Worm (Caenorhabditis elegans): Measurements from ENCODE around the gene syp-1.

- TF ChIP-seq snpc-4 (tag; optimal IDR thresholded peaks at IDR 0.05) (no peak), unc-62 (GFP tag; optimal IDR thresholded peaks at IDR 0.05) (no peak), nhr-237 (tag; optimal IDR thresholded peaks at IDR 0.05) (no peak), pqm-1 (tag; optimal IDR thresholded peaks at IDR 0.05) (no peak), nhr-25 (tag; optimal IDR thresholded peaks at IDR 0.05) (no peak), aly-2 (tag; optimal IDR thresholded peaks at IDR 0.05) (no peak)
These were observed 20.4 kb downstream of the syp-1 start, which contains the start of gene srw-29 for ce11 chrV:16424428-16424827.
